Worm (Caenorhabditis elegans): Measurements from ENCODE around the gene ZK105.8.
A peak's percentile ranks its signal among the peaks of the same experiment; 100 is the strongest.

DNA sequence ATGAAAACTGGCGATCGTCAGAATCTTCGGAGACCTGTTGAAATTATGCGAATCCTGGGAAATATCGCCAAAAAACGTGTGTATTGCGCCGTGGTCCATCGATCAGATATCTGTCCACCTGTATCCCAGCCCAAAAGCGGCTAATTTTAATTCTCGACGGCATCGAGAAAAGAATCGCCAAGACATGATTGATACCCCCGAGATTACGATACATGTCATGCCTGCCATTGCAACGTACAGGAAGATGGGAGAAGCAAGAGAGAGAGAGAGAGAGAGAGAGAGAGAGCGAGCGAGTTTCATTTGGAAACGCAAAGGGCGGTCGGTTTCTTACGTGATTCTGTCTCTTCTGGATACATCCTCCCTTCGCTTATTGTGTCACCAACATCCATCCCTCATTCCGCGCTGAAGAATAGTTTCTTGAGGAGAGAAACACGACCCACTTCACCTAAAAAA lies 49.9 kb downstream of the ZK105.8 start, which contains the start of gene grl-10:
- TF ChIP-seq ztf-11 (tag; optimal IDR thresholded peaks at IDR 0.05) (no peak), unc-62 (GFP tag; optimal IDR thresholded peaks at IDR 0.05) (no peak), nhr-2 (tag; optimal IDR thresholded peaks at IDR 0.05) (no peak), elt-1 (tag; optimal IDR thresholded peaks at IDR 0.05; ENCODE audit: borderline replicate concordance, insufficient read depth) (peak; percentile 70), snpc-4 (tag; optimal IDR thresholded peaks at IDR 0.05) (no peak), nhr-237 (tag; optimal IDR thresholded peaks at IDR 0.05) (no peak), sptf-1 (tag; optimal IDR thresholded peaks at IDR 0.05) (no peak), pha-4 (tag; optimal IDR thresholded peaks at IDR 0.05) (no peak), mep-1 (tag; optimal IDR thresholded peaks at IDR 0.05) (no peak), nhr-12 (tag; optimal IDR thresholded peaks at IDR 0.05) (no peak)

All from whole organism, mixed stage, embryonic.